Worm (Caenorhabditis elegans): ENCODE data around the gene tsp-21.

- TF ChIP-seq mab-5 (tag; optimal IDR thresholded peaks at IDR 0.05) (no peak), zip-8 (tag; optimal IDR thresholded peaks at IDR 0.05) (no peak), pha-4 (tag; optimal IDR thresholded peaks at IDR 0.05) (no peak), ham-2 (GFP tag; optimal IDR thresholded peaks at IDR 0.05) (no peak), unc-120 (tag; optimal IDR thresholded peaks at IDR 0.05; ENCODE audit: poor library complexity, severe bottlenecking) (no peak), lin-13 (tag; optimal IDR thresholded peaks at IDR 0.05) (no peak), ceh-39 (tag; optimal IDR thresholded peaks at IDR 0.05) (no peak), elt-3 (tag; optimal IDR thresholded peaks at IDR 0.05) (no peak), ztf-11 (tag; optimal IDR thresholded peaks at IDR 0.05) (no peak)
Measured at ce11 chrX:9976206-9976605, 44.0 kb downstream of the tsp-21 start, which contains the start of gene mgl-1.
